Fruit fly (Drosophila melanogaster) whole organism, wandering third instar larva: ENCODE results near the gene CG18628.

Experiments
- Abd-B ChIP-seq: fragments of >200 bp; optimal IDR thresholded peaks from 2 replicates; lab custom pipeline; 2017; ENCODE audit warnings: missing biosample characterization, missing genetic modification characterization
- CG32264 ChIP-seq: fragments of 200-800 bp; sonication (Bioruptor generic); optimal IDR thresholded peaks from 2 replicates; lab custom pipeline; 2016; ENCODE audit warnings: missing biosample characterization, missing genetic modification characterization
- CG9705 ChIP-seq: fragments of 200-800 bp; sonication (Bioruptor generic); optimal IDR thresholded peaks from 2 replicates; lab custom pipeline; 2018; ENCODE audit warnings: missing biosample characterization, mild to moderate bottlenecking, missing genetic modification characterization
- CrebA ChIP-seq: fragments of 200-800 bp; sonication (Bioruptor generic); optimal IDR thresholded peaks from 2 replicates; lab custom pipeline; 2016; ENCODE audit warnings: missing biosample characterization, mild to moderate bottlenecking, missing genetic modification characterization, borderline replicate concordance
- Dfd ChIP-seq: fragments of >200 bp; optimal IDR thresholded peaks from 2 replicates; lab custom pipeline; 2017; ENCODE audit warnings: missing biosample characterization, missing genetic modification characterization
- Dif ChIP-seq: fragments of 200-275, 200-300 bp; sonication (Bioruptor generic); optimal IDR thresholded peaks from 2 replicates; lab custom pipeline; 2018; ENCODE audit warnings: missing biosample characterization, missing genetic modification characterization; ENCODE audit not compliant: partially characterized antibody
- HLH106 ChIP-seq: fragments of 200-800 bp; optimal IDR thresholded peaks from 3 replicates; lab custom pipeline; 2019; ENCODE audit warnings: missing biosample characterization, mild to moderate bottlenecking, missing genetic modification characterization, moderate library complexity
- Hnf4 ChIP-seq: fragments of 200-800 bp; sonication (Bioruptor generic); optimal IDR thresholded peaks from 2 replicates; lab custom pipeline; 2016; ENCODE audit warnings: missing biosample characterization, mild to moderate bottlenecking, missing genetic modification characterization
- Hr78 ChIP-seq: fragments of >200 bp; optimal IDR thresholded peaks from 2 replicates; lab custom pipeline; 2017; ENCODE audit warnings: missing biosample characterization, missing genetic modification characterization
- Hr83 ChIP-seq: fragments of 200-300 bp; sonication (Bioruptor generic); optimal IDR thresholded peaks from 2 replicates; lab custom pipeline; 2016; ENCODE audit warnings: missing biosample characterization, mild to moderate bottlenecking, missing genetic modification characterization, moderate library complexity; ENCODE audit not compliant: poor library complexity, severe bottlenecking
- Jra ChIP-seq: sonication (Bioruptor generic); optimal IDR thresholded peaks from 2 replicates; lab custom pipeline; 2016; ENCODE audit warnings: missing biosample characterization, missing genetic modification characterization
- Mio ChIP-seq: sonication (Bioruptor generic); optimal IDR thresholded peaks from 2 replicates; lab custom pipeline; 2016; ENCODE audit warnings: missing biosample characterization, missing genetic modification characterization
- Myc ChIP-seq: fragments of >200 bp; optimal IDR thresholded peaks from 2 replicates; lab custom pipeline; 2017
- N ChIP-seq: fragments of >200 bp; optimal IDR thresholded peaks from 2 replicates; lab custom pipeline; 2018; ENCODE audit warnings: missing biosample characterization, missing external identifiers, missing genetic modification characterization
- OdsH ChIP-seq: fragments of 200-800 bp; sonication (Bioruptor generic); optimal IDR thresholded peaks from 2 replicates; lab custom pipeline; 2016; ENCODE audit warnings: missing biosample characterization, mild to moderate bottlenecking, missing genetic modification characterization
- Rel ChIP-seq, 2 experiments: fragments of 200-800 bp; sonication (Bioruptor generic) in 1 of 2; optimal IDR thresholded peaks; 2 replicates in 1 of 2; 3 replicates in 1 of 2; lab custom pipeline; 2016 to 2019; ENCODE audit warnings: mild to moderate bottlenecking in 2 of 2, missing biosample characterization in 2 of 2, missing genetic modification characterization in 2 of 2, moderate library complexity in 1 of 2
- Sp1 ChIP-seq: fragments of 200-800 bp; sonication (Bioruptor generic); optimal IDR thresholded peaks from 3 replicates; lab custom pipeline; 2019; ENCODE audit warnings: missing biosample characterization, mild to moderate bottlenecking, missing genetic modification characterization, moderate library complexity
- Vsx2 ChIP-seq: fragments of 200-300, 225-300 bp; sonication (Bioruptor generic); optimal IDR thresholded peaks from 2 replicates; lab custom pipeline; 2018; ENCODE audit warnings: missing biosample characterization, missing genetic modification characterization; ENCODE audit not compliant: partially characterized antibody
- br ChIP-seq: fragments of 200-800 bp; sonication (Bioruptor generic); optimal IDR thresholded peaks from 2 replicates; lab custom pipeline; 2016; ENCODE audit warnings: missing biosample characterization, missing genetic modification characterization
- brk ChIP-seq: fragments of 200-800 bp; sonication (Bioruptor generic); optimal IDR thresholded peaks from 2 replicates; lab custom pipeline; 2016; ENCODE audit warnings: missing biosample characterization, mild to moderate bottlenecking, missing genetic modification characterization
- dl ChIP-seq, 2 experiments: fragments of 175-275, 200-275 bp in 1 of 2; fragments of 200-275 bp in 1 of 2; sonication (Bioruptor generic); optimal IDR thresholded peaks; lab custom pipeline; 2018; ENCODE audit warnings: mild to moderate bottlenecking in 2 of 2, missing biosample characterization in 2 of 2, missing genetic modification characterization in 2 of 2, moderate library complexity in 2 of 2; ENCODE audit not compliant: partially characterized antibody in 2 of 2, insufficient read depth in 1 of 2
- dmrt93B ChIP-seq: fragments of 200-800 bp; sonication (Bioruptor generic); optimal IDR thresholded peaks from 2 replicates; lab custom pipeline; 2018; ENCODE audit warnings: missing biosample characterization, mild to moderate bottlenecking, missing genetic modification characterization
- dsf ChIP-seq: sonication (Bioruptor generic); optimal IDR thresholded peaks from 2 replicates; lab custom pipeline; 2016; ENCODE audit warnings: missing biosample characterization, missing genetic modification characterization, borderline replicate concordance
- ey ChIP-seq: fragments of 200-800 bp; sonication (Bioruptor generic); optimal IDR thresholded peaks from 2 replicates; lab custom pipeline; 2016; ENCODE audit warnings: missing biosample characterization, missing genetic modification characterization
- foxo ChIP-seq, 2 experiments: fragments of 200-800 bp; sonication (Bioruptor generic); optimal IDR thresholded peaks; 2 replicates in 1 of 2; 3 replicates in 1 of 2; lab custom pipeline; 2016 to 2017; ENCODE audit warnings: missing biosample characterization in 2 of 2, missing genetic modification characterization in 2 of 2
- fru ChIP-seq: fragments of 200-800 bp; sonication (Bioruptor generic); optimal IDR thresholded peaks from 3 replicates; lab custom pipeline; 2016; ENCODE audit warnings: missing biosample characterization, mild to moderate bottlenecking, missing genetic modification characterization
- h ChIP-seq: fragments of 200-800 bp; sonication (Bioruptor generic); optimal IDR thresholded peaks from 3 replicates; lab custom pipeline; 2016; ENCODE audit warnings: missing biosample characterization, mild to moderate bottlenecking, missing genetic modification characterization
- jim ChIP-seq: fragments of 175-275, 200-325 bp; sonication (Bioruptor generic); optimal IDR thresholded peaks from 2 replicates; lab custom pipeline; 2016; ENCODE audit warnings: missing biosample characterization, mild to moderate bottlenecking, missing genetic modification characterization
- pan ChIP-seq: fragments of >200 bp; optimal IDR thresholded peaks from 2 replicates; lab custom pipeline; 2017
- psq ChIP-seq: fragments of 200-800 bp; sonication (Bioruptor generic); optimal IDR thresholded peaks from 3 replicates; lab custom pipeline; 2017; ENCODE audit warnings: missing biosample characterization, mild to moderate bottlenecking, missing genetic modification characterization, moderate library complexity
- rgr ChIP-seq: fragments of 200-800 bp; sonication (Bioruptor generic); optimal IDR thresholded peaks from 3 replicates; lab custom pipeline; 2016; ENCODE audit warnings: missing biosample characterization, mild to moderate bottlenecking, missing genetic modification characterization
- sage ChIP-seq: fragments of 200-800 bp; sonication (Bioruptor generic); optimal IDR thresholded peaks from 2 replicates; lab custom pipeline; 2016; ENCODE audit warnings: missing biosample characterization, mild to moderate bottlenecking, missing genetic modification characterization
- sv ChIP-seq: fragments of 200-800 bp; sonication (Bioruptor generic); optimal IDR thresholded peaks from 3 replicates; lab custom pipeline; 2016; ENCODE audit warnings: missing biosample characterization, missing genetic modification characterization
- tai ChIP-seq: sonication (Bioruptor generic); optimal IDR thresholded peaks from 2 replicates; lab custom pipeline; 2016; ENCODE audit warnings: missing biosample characterization, missing genetic modification characterization
- usp ChIP-seq: fragments of >200 bp; optimal IDR thresholded peaks from 2 replicates; lab custom pipeline; 2017; ENCODE audit warnings: missing biosample characterization, missing genetic modification characterization

The CG18628 gene

DNA sequence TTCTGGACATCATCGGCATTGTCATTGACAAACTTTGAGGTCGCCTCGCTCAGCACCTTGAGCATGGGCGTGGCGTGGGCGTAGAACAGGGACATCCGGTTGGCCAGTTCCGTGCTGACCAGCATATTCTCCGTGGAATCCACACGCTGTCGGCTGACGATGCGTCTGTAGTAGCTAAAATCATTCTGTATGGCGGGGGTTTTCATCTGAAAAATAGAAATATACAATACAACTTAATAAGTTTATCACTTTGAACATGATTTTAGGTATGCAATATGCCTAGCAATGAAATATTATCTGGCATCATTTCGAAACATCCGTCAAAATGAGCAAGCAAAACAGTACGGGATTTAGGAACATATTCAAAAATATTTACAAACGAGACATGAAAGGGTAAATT, 2.0 kb downstream of the CG18628 start, which contains the start of gene CG14154:
CG14154 (plus strand) TSS at position 301 of the 400 bp plus-strand sequence.
- TF ChIP-seq sage (GFP tag; lab: Kevin White, UChicago): no peak
- TF ChIP-seq brk (GFP tag; lab: Kevin White, UChicago): no peak
- TF ChIP-seq tai (GFP tag; lab: Kevin White, UChicago): no peak
- TF ChIP-seq h (GFP tag; lab: Kevin White, UChicago): no peak
- TF ChIP-seq sv (GFP tag; lab: Kevin White, UChicago): no peak

DNA sequence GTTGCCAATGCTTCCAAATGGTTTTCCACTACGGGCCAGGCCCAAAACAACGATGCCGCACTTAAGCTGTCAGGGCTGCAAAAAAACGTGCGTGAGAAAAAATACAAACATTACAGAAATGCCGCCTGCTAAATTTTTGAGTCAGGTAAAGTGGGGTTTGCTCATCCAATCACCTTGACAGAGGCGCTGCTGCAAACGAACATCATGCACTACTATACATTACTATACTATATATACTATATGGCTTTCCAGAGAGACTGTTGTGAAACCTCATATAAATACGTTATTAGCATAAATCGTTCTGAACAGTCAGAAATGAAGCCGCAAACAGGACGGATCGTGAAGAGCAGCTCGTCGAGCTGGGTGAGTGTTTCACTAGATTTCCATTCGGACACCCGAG, 3.7 kb downstream of the CG18628 start, which contains the start of gene CG14153:
CG14153 (plus strand) TSS at position 301 of the 400 bp plus-strand sequence.
- TF ChIP-seq Hr78: no peak
- TF ChIP-seq usp (GFP tag; lab: Kevin White, UChicago): no peak
- no peak for TF ChIP-seq Dfd (GFP tag; lab: Kevin White, UChicago)
- TF ChIP-seq pan (lab: Kevin White, UChicago): no peak
- no peak for TF ChIP-seq sage (GFP tag; lab: Kevin White, UChicago)
- no peak for TF ChIP-seq dsf (GFP tag; lab: Kevin White, UChicago)
- no peak for TF ChIP-seq Mio (GFP tag; lab: Kevin White, UChicago)
- no peak for TF ChIP-seq psq (GFP tag; lab: Kevin White, UChicago)
- TF ChIP-seq fru (GFP tag; lab: Kevin White, UChicago): no peak
- TF ChIP-seq Rel (GFP tag; optimal IDR thresholded peaks at IDR 0.05; lab: Kevin White, UChicago): no peak
- no peak for TF ChIP-seq Rel (tag; optimal IDR thresholded peaks at IDR 0.05; lab: Kevin White, UChicago)
- TF ChIP-seq CrebA (GFP tag; lab: Kevin White, UChicago): no peak
- TF ChIP-seq Vsx2 (GFP tag; lab: Kevin White, UChicago): no peak
- TF ChIP-seq N: no peak
- no peak for TF ChIP-seq Hr83
- TF ChIP-seq OdsH (GFP tag; lab: Kevin White, UChicago): no peak

DNA sequence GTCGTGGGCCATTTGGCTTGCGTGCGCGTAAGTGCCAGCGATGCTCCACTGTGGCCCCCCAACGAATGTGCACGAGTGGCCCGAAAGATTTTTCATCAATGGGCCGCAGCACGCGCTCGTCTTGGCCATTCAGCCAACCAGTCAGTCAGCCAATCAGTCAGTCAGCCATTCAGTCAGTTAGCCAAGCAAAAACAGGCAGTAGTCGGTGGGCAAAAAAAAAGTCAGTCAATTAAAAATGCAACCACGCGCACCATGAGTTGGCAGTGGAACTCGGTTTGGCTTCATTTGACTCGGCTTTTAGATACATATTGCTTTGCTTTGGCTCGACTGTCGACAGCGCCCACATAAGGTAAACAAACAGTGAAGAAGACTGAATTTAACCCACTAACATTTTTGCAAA, 6.4 kb downstream of the CG18628 start:
- TF ChIP-seq ey (GFP tag; lab: Kevin White, UChicago): no peak
- TF ChIP-seq Sp1 (GFP tag; lab: Kevin White, UChicago): no peak
- no peak for TF ChIP-seq brk (GFP tag; lab: Kevin White, UChicago)
- no peak for TF ChIP-seq foxo (GFP tag; optimal IDR thresholded peaks at IDR 0.05; lab: Kevin White, UChicago)
- TF ChIP-seq Hnf4 (GFP tag; lab: Kevin White, UChicago): no peak
- no peak for TF ChIP-seq HLH106 (tag; lab: Kevin White, UChicago)
- no peak for TF ChIP-seq CG9705 (GFP tag; lab: Kevin White, UChicago)
- no peak for TF ChIP-seq h (GFP tag; lab: Kevin White, UChicago)
- no peak for TF ChIP-seq br (GFP tag; lab: Kevin White, UChicago)
- no peak for TF ChIP-seq Abd-B (GFP tag; lab: Kevin White, UChicago)
- no peak for TF ChIP-seq Hr83
- no peak for TF ChIP-seq tai (GFP tag; lab: Kevin White, UChicago)
- TF ChIP-seq Myc (lab: Kevin White, UChicago): no peak
- no peak for TF ChIP-seq Rel (GFP tag; optimal IDR thresholded peaks at IDR 0.05; lab: Kevin White, UChicago)
- no peak for TF ChIP-seq Rel (tag; optimal IDR thresholded peaks at IDR 0.05; lab: Kevin White, UChicago)
- TF ChIP-seq dl (GFP tag; optimal IDR thresholded peaks at IDR 0.05; lab: Kevin White, UChicago; ENCODE audit: insufficient read depth in 1 of 2, partially characterized antibody in 2 of 2): no peak

DNA sequence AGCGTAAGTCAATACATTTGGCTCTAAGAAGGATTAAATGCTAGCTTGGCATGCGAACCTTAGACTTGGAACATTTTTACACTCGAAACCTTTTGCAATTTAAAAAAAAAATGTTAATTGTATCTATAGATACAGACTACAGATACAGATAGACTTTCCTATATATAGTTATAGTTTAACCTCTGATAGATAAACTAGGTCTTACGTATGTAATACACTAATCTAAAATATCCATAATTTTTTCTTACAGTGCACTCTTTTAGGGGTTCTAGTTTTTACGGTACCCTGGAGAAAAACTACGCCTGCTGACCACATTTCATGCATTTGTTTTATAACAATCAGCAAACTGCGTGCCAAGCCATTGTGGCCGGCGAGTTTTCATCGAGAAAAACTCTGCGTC, 7.6 kb downstream of the CG18628 start:
- TF ChIP-seq N: no peak
- TF ChIP-seq Hr78: no peak
- no peak for TF ChIP-seq CG32264
- TF ChIP-seq dmrt93B (GFP tag; lab: Kevin White, UChicago): no peak
- TF ChIP-seq OdsH (GFP tag; lab: Kevin White, UChicago): no peak
- no peak for TF ChIP-seq sv (GFP tag; lab: Kevin White, UChicago)
- no peak for TF ChIP-seq jim (GFP tag; lab: Kevin White, UChicago)
- TF ChIP-seq Jra (GFP tag; lab: Kevin White, UChicago): no peak
- no peak for TF ChIP-seq tai (GFP tag; lab: Kevin White, UChicago)
- no peak for TF ChIP-seq Rel (GFP tag; optimal IDR thresholded peaks at IDR 0.05; lab: Kevin White, UChicago)
- TF ChIP-seq Rel (tag; optimal IDR thresholded peaks at IDR 0.05; lab: Kevin White, UChicago): no peak
- TF ChIP-seq foxo (GFP tag; optimal IDR thresholded peaks at IDR 0.05; lab: Kevin White, UChicago): no peak
- no peak for TF ChIP-seq Vsx2 (GFP tag; lab: Kevin White, UChicago)
- no peak for TF ChIP-seq Dif (GFP tag; lab: Kevin White, UChicago)
- no peak for TF ChIP-seq Sp1 (GFP tag; lab: Kevin White, UChicago)
- TF ChIP-seq ey (GFP tag; lab: Kevin White, UChicago): no peak
- no peak for TF ChIP-seq rgr
- TF ChIP-seq sage (GFP tag; lab: Kevin White, UChicago): no peak
